Worm (Caenorhabditis elegans): ENCODE data around the gene F49C12.6.

F49C12.6 gene

DNA sequence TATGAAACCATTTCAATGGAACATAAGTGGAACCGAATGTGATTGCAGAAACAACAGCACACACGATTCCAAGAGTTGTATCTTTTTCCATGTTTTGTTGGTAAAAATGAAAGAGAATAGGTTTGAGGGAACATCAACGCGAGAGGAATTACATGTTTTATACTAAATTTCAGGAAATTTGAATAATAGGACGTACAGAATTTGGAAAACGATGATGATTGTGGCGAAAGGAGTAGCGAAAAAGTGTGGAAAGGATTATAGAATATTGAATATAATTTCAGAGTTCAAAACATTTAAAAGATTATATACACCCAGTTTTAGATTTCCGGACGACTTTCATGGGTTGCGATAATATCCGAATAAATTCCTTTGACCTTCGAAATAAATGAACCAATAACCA is at the start of gene F49C12.6:
TSS of gene F49C12.6 (minus strand) at position 101 of the 400 bp plus-strand sequence.
- no peak for TF ChIP-seq klf-2 (GFP tag; conservative IDR thresholded peaks at IDR 0.05)
- TF ChIP-seq cog-1 (tag; optimal IDR thresholded peaks at IDR 0.05), result no peak
- no peak for TF ChIP-seq ref-1 (GFP tag; conservative IDR thresholded peaks at IDR 0.05)
- no peak for TF ChIP-seq T22C8.4 (GFP tag; IDR thresholded peaks at IDR 0.05)
- no peak for TF ChIP-seq flt-1 (GFP tag; IDR thresholded peaks at IDR 0.05)

DNA sequence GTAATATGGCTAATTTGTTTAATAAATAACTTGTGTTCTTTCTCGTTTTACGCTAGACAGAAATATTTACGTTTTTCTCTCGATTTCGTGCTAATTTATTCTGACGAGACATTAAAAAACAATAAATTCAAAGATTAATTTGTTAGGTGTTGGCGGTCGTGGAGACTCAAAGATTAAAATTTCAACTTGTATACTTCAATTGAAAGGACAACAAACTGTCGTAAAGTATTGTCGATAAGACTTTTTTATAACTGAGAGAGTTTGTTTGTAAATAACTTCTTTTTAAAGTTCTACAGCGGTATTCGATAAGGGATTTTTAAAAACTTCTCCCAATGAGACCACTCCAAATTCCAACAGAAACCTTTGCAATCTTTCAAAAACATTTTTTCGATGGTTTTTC is 44.9 kb upstream of the F49C12.6 start:
- TF ChIP-seq ztf-29 (GFP tag; IDR thresholded peaks at IDR 0.05), result no peak
- no peak for TF ChIP-seq T22C8.4 (GFP tag; IDR thresholded peaks at IDR 0.05)
- no peak for TF ChIP-seq ztf-23 (GFP tag; IDR thresholded peaks at IDR 0.05)
- no peak for TF ChIP-seq cog-1 (tag; optimal IDR thresholded peaks at IDR 0.05)
- no peak for TF ChIP-seq tab-1 (GFP tag; IDR thresholded peaks at IDR 0.05)
- TF ChIP-seq med-1 (GFP tag; optimal IDR thresholded peaks at IDR 0.05; ENCODE audit: insufficient read depth), result no peak
- TF ChIP-seq klf-2 (GFP tag; conservative IDR thresholded peaks at IDR 0.05), result no peak

DNA sequence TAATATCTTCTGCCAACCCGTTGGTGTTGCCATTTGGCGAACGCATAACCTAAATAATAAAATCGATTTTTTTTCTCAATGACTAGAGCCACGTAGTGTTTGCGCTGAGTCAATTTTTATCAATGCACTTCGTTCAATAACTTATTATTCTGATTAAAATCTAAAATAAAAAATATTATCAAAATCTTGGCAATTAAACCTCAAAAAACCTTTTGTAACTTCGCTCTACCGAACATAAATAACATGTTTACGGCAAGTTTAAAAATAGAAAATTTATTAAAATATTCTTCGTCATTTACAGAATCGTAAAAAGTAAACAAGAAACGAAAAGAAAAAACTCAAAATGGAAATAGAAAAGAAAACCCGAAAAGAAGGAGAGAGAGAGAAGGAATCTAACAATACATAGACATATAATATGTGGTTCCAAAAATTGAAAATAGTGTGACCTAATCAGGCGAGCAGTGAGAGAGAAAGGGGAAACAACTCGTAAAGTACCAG is 34.3 kb upstream of the F49C12.6 start, which contains the start of gene pigc-1:
TSS of gene pigc-1 (minus strand) at position 51 of the 498 bp plus-strand sequence.
- no peak for TF ChIP-seq cog-1 (tag; optimal IDR thresholded peaks at IDR 0.05)
- TF ChIP-seq klf-2 (GFP tag; conservative IDR thresholded peaks at IDR 0.05), result no peak
- TF ChIP-seq T22C8.4 (GFP tag; IDR thresholded peaks at IDR 0.05), result no peak
- no peak for TF ChIP-seq ztf-29 (GFP tag; IDR thresholded peaks at IDR 0.05)
- TF ChIP-seq ztf-23 (GFP tag; IDR thresholded peaks at IDR 0.05), result no peak
- no peak for TF ChIP-seq flt-1 (GFP tag; IDR thresholded peaks at IDR 0.05)
- no peak for TF ChIP-seq med-1 (GFP tag; optimal IDR thresholded peaks at IDR 0.05; ENCODE audit: insufficient read depth)
- no peak for TF ChIP-seq ref-1 (GFP tag; conservative IDR thresholded peaks at IDR 0.05)
- no peak for TF ChIP-seq tab-1 (GFP tag; IDR thresholded peaks at IDR 0.05)

DNA sequence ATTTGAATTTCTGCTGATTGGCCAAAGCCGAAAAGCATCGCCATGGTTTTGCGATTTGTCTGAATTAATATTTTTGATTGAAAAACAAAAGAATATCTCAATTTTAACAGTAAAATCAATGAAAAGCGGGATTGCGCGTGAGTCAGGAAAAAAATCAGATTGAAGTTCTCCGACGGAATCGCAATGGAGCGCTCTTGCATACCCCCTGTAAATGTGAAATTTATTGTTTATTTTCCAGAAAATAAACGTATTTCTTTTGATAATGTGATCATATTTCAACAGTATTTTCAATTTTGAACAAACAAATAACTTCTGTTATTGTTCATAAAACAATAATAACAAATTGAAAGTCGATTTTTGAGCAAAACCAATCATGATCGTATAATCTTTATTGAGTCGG is 32.7 kb upstream of the F49C12.6 start, which contains the start of gene vps-26:
TSS of gene vps-26 (minus strand) at position 200 of the 400 bp plus-strand sequence.
- TF ChIP-seq ztf-29 (GFP tag; IDR thresholded peaks at IDR 0.05) (no peak), cog-1 (tag; optimal IDR thresholded peaks at IDR 0.05) (no peak), med-1 (GFP tag; optimal IDR thresholded peaks at IDR 0.05; ENCODE audit: insufficient read depth) (no peak), flt-1 (GFP tag; IDR thresholded peaks at IDR 0.05) (no peak), ztf-23 (GFP tag; IDR thresholded peaks at IDR 0.05) (no peak), T22C8.4 (GFP tag; IDR thresholded peaks at IDR 0.05) (no peak), tab-1 (GFP tag; IDR thresholded peaks at IDR 0.05) (no peak), ref-1 (GFP tag; conservative IDR thresholded peaks at IDR 0.05) (no peak)

DNA sequence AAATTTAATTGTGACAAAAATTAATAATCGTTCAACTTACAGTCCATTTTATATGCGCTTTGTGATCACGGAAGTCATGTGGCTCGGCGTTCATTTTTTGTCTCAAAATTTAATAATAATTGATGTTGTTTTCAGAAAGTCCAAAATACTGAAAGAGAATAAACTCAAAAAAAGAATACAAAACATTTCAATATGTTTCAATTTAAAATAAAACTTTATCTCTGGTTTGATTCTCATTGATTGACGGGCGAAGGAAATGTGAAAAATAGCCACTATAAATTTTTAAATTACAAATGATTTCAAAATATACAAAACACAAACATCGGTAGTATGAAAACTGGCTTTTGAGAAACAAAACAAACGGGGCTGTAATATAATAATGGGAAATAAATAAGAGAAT is 30.3 kb upstream of the F49C12.6 start, which contains the start of gene T20D3.6:
TSS of gene T20D3.6 (minus strand) at position 101 of the 400 bp plus-strand sequence.
- no peak for TF ChIP-seq flt-1 (GFP tag; IDR thresholded peaks at IDR 0.05)
- no peak for TF ChIP-seq klf-2 (GFP tag; conservative IDR thresholded peaks at IDR 0.05)

DNA sequence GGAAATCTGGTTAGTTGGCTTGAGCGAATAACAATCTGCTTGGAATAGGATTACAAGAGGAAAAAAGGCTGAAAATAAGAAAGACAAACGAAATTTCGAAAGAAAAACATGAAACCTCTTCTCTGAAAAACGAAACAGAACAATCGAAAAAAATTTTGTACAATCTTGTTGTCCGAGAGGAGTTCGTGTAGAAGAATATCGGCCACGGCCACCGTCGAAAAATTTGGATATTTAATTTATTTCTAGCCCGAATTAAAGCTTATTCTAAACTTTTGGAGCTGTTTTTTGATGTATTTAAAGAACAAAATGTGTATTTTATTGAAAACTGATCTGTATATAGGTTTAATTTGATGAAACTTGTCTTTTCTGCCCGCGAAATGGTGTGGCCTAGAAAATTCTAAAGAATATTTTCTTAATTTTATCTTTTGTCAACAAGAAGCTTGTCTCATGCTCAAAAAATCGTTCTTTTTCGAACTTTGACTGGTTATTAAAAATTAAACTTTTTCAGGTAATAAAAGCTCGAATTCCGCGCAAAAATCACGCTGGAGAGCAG is 27.7 kb upstream of the F49C12.6 start, which contains the start of gene T20D3.5:
TSS of gene T20D3.5 (plus strand) at position 503 of the 553 bp plus-strand sequence.
- TF ChIP-seq flt-1 (GFP tag; IDR thresholded peaks at IDR 0.05), result no peak
- TF ChIP-seq cog-1 (tag; optimal IDR thresholded peaks at IDR 0.05), result no peak
- TF ChIP-seq tab-1 (GFP tag; IDR thresholded peaks at IDR 0.05), result no peak
- TF ChIP-seq klf-2 (GFP tag; conservative IDR thresholded peaks at IDR 0.05), result no peak
- no peak for TF ChIP-seq med-1 (GFP tag; optimal IDR thresholded peaks at IDR 0.05; ENCODE audit: insufficient read depth)
- TF ChIP-seq ztf-29 (GFP tag; IDR thresholded peaks at IDR 0.05), result no peak
- no peak for TF ChIP-seq ref-1 (GFP tag; conservative IDR thresholded peaks at IDR 0.05)
- no peak for TF ChIP-seq ztf-23 (GFP tag; IDR thresholded peaks at IDR 0.05)
- TF ChIP-seq T22C8.4 (GFP tag; IDR thresholded peaks at IDR 0.05), result no peak

DNA sequence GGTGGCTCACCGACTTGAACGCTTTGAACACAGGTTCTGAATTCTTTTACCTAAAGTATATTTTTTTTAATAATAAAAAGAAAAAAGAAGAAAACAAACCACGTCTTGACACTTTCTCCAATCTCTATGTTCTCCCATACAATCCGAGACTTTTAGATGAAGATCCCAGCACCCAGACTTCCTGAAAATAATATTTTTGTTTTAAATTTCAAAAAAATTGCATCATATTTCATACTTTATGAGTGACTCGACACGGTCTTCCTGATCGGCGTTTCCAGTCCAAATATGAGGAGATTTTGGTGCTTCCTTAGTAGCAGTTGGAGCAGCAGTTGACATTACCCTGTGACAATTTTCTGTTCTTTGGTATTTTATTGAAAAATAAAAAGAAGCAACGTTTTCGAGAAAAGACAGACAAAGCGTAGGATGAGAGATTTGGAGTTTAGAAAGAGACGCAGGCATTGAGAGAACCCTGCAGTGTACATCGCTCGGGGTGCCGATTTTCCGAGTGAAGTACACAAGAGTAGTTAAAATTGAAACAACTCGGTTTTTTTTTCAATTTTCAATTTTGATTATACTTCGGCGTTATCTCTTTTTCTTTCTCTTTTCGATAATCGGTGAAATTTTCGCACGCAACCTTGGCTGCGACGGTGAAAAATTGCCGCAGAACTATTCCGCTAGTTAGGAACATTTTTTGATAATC is 26.8 kb upstream of the F49C12.6 start, which contains the start of the genes coa-4 and T20D3.14:
TSS of gene coa-4 (minus strand) at position 51 of the 700 bp plus-strand sequence.
TSS of gene T20D3.14 (minus strand) at position 358 of the 700 bp plus-strand sequence.
- TF ChIP-seq T22C8.4 (GFP tag; IDR thresholded peaks at IDR 0.05), result no peak
- no peak for TF ChIP-seq flt-1 (GFP tag; IDR thresholded peaks at IDR 0.05)
- no peak for TF ChIP-seq ref-1 (GFP tag; conservative IDR thresholded peaks at IDR 0.05)
- TF ChIP-seq med-1 (GFP tag; optimal IDR thresholded peaks at IDR 0.05; ENCODE audit: insufficient read depth), result no peak
- no peak for TF ChIP-seq cog-1 (tag; optimal IDR thresholded peaks at IDR 0.05)
- no peak for TF ChIP-seq ztf-29 (GFP tag; IDR thresholded peaks at IDR 0.05)
- TF ChIP-seq ztf-23 (GFP tag; IDR thresholded peaks at IDR 0.05), result no peak
- no peak for TF ChIP-seq klf-2 (GFP tag; conservative IDR thresholded peaks at IDR 0.05)
- no peak for TF ChIP-seq tab-1 (GFP tag; IDR thresholded peaks at IDR 0.05)

DNA sequence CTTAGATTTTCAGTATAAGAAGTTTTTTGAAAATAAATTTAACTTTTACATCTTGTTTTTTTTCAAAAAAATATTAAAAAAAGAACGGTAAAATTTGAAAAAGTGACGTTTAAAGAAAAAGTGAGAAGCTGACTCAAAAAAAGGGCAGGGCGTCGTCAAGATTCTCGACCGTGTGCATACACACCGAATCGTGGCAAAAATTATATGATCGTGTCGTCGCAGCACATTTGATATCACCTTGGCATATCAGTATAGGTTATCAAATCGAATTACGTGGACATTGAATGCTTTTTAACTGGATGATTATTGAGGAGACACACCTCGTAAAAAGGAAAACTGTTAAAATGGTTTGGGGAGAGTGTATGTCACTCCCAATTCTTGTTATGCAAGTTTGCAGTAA is 24.1 kb upstream of the F49C12.6 start:
- TF ChIP-seq klf-2 (GFP tag; conservative IDR thresholded peaks at IDR 0.05), result no peak
- no peak for TF ChIP-seq ztf-29 (GFP tag; IDR thresholded peaks at IDR 0.05)
- no peak for TF ChIP-seq cog-1 (tag; optimal IDR thresholded peaks at IDR 0.05)
- TF ChIP-seq tab-1 (GFP tag; IDR thresholded peaks at IDR 0.05), result no peak
- TF ChIP-seq T22C8.4 (GFP tag; IDR thresholded peaks at IDR 0.05), result no peak

DNA sequence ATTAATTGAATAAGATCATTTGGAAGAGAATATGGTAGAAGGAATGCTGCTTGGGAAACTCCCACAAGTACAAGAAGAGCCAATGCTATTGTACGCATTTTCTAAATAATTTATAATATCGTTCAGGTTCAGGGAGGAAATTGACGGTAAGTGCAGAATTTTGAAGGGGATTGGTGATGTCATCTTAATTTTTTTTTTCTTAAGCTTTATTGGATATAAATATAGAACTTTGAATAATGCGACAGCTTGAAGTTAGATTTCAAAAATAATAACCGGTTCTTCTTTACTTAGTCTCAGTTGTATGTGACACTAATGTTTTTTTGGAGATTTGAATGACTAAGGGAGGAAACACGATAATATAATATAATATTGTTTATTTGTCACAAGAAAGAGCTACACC is 21.9 kb upstream of the F49C12.6 start, which contains the start of gene nspg-7.1:
TSS of gene nspg-7.1 (minus strand) at position 101 of the 400 bp plus-strand sequence.
- no peak for TF ChIP-seq ref-1 (GFP tag; conservative IDR thresholded peaks at IDR 0.05)
- TF ChIP-seq klf-2 (GFP tag; conservative IDR thresholded peaks at IDR 0.05), result no peak
- no peak for TF ChIP-seq ztf-23 (GFP tag; IDR thresholded peaks at IDR 0.05)
- no peak for TF ChIP-seq ztf-29 (GFP tag; IDR thresholded peaks at IDR 0.05)
- TF ChIP-seq T22C8.4 (GFP tag; IDR thresholded peaks at IDR 0.05), result no peak
- TF ChIP-seq flt-1 (GFP tag; IDR thresholded peaks at IDR 0.05), result no peak
- TF ChIP-seq cog-1 (tag; optimal IDR thresholded peaks at IDR 0.05), result no peak
- TF ChIP-seq med-1 (GFP tag; optimal IDR thresholded peaks at IDR 0.05; ENCODE audit: insufficient read depth), result no peak
- no peak for TF ChIP-seq tab-1 (GFP tag; IDR thresholded peaks at IDR 0.05)
